Worm (Caenorhabditis elegans) whole organism, midembryonic: Measurements from ENCODE around the gene F17H10.2.

ENCODE experiments used
- T22C8.4 ChIP-seq: fragments of 200-800 bp; sonication (Bioruptor generic); IDR thresholded peaks from 2 replicates; pipeline ENCODE4 v1.3.6; 2022; ENCODE audit warnings: missing genetic modification characterization, missing compliant biosample characterization
- cog-1 ChIP-seq: sonication (generic microtip); optimal IDR thresholded peaks from 2 replicates; lab custom pipeline; 2016; ENCODE audit warnings: missing genetic modification characterization, missing compliant biosample characterization
- flt-1 ChIP-seq: fragments of 200-800 bp; sonication (Bioruptor generic); IDR thresholded peaks from 2 replicates; pipeline ENCODE4 v1.3.6; 2022; ENCODE audit warnings: missing genetic modification characterization, missing compliant biosample characterization
- klf-2 ChIP-seq: fragments of 200-800 bp; sonication (Bioruptor generic); conservative IDR thresholded peaks from 2 replicates; pipeline ENCODE4 v1.3.6; 2022; ENCODE audit warnings: missing genetic modification reagents, missing genetic modification characterization, missing compliant biosample characterization
- med-1 ChIP-seq: sonication (generic microtip); optimal IDR thresholded peaks from 2 replicates; lab custom pipeline; 2017; ENCODE audit warnings: missing genetic modification characterization, mild to moderate bottlenecking, missing compliant biosample characterization, antibody characterized with exemption, missing genetic modification reagents; ENCODE audit not compliant: insufficient read depth
- ref-1 ChIP-seq: fragments of 200-800 bp; sonication (Bioruptor generic); conservative IDR thresholded peaks from 2 replicates; pipeline ENCODE4 v1.3.6; 2022; ENCODE audit warnings: missing genetic modification reagents, missing genetic modification characterization, missing compliant biosample characterization
- tab-1 ChIP-seq: fragments of 200-800 bp; sonication (Bioruptor generic); IDR thresholded peaks from 2 replicates; pipeline ENCODE4 v1.3.6; 2022; ENCODE audit warnings: missing genetic modification characterization, missing compliant biosample characterization
- ztf-23 ChIP-seq: fragments of 200-800 bp; sonication (Bioruptor generic); IDR thresholded peaks from 2 replicates; pipeline ENCODE4 v1.3.6; 2022; ENCODE audit warnings: missing genetic modification reagents, missing genetic modification characterization, missing compliant biosample characterization
- ztf-29 ChIP-seq: fragments of 200-800 bp; sonication (Bioruptor generic); IDR thresholded peaks from 2 replicates; pipeline ENCODE4 v1.3.6; 2022; ENCODE audit warnings: missing genetic modification reagents, missing genetic modification characterization, missing compliant biosample characterization

F17H10.2 gene

ce11 chrX:13147105-13147504 is 33.5 kb downstream of the F17H10.2 start:
- no peak for TF ChIP-seq ztf-29 (GFP tag; lab: Robert Waterston, UW)
- no peak for TF ChIP-seq T22C8.4 (GFP tag; lab: Robert Waterston, UW)
- TF ChIP-seq cog-1 (tag; lab: Kevin White, UChicago): no peak
- no peak for TF ChIP-seq flt-1 (GFP tag; lab: Robert Waterston, UW)
- no peak for TF ChIP-seq ref-1 (GFP tag; lab: Robert Waterston, UW)
- TF ChIP-seq tab-1 (GFP tag; lab: Robert Waterston, UW): no peak
- TF ChIP-seq ztf-23 (GFP tag; lab: Robert Waterston, UW): no peak
- no peak for TF ChIP-seq med-1 (GFP tag; lab: Kevin White, UChicago)
- TF ChIP-seq klf-2 (GFP tag; lab: Robert Waterston, UW): no peak

ce11 chrX:13154514-13154913 is 40.9 kb downstream of the F17H10.2 start:
- TF ChIP-seq cog-1 (tag; lab: Kevin White, UChicago) (no peak), ztf-23 (GFP tag; lab: Robert Waterston, UW) (no peak), ztf-29 (GFP tag; lab: Robert Waterston, UW) (no peak), ref-1 (GFP tag; lab: Robert Waterston, UW) (no peak), tab-1 (GFP tag; lab: Robert Waterston, UW) (no peak)

- TF ChIP-seq ztf-29 (GFP tag; lab: Robert Waterston, UW) (no peak), T22C8.4 (GFP tag; lab: Robert Waterston, UW) (no peak), tab-1 (GFP tag; lab: Robert Waterston, UW) (no peak), klf-2 (GFP tag; lab: Robert Waterston, UW) (no peak)
These were observed 42.2 kb downstream of the F17H10.2 start for ce11 chrX:13155730-13156129.

- TF ChIP-seq T22C8.4 (GFP tag; lab: Robert Waterston, UW) (peak; percentile 65), cog-1 (tag; lab: Kevin White, UChicago) (no peak), ztf-29 (GFP tag; lab: Robert Waterston, UW) (no peak)
These were observed 43.7 kb downstream of the F17H10.2 start for ce11 chrX:13157112-13157768.

ce11 chrX:13158487-13158886 is 44.9 kb downstream of the F17H10.2 start:
- TF ChIP-seq ztf-29 (GFP tag; lab: Robert Waterston, UW): no peak
- TF ChIP-seq cog-1 (tag; lab: Kevin White, UChicago): no peak
- no peak for TF ChIP-seq ref-1 (GFP tag; lab: Robert Waterston, UW)
- TF ChIP-seq flt-1 (GFP tag; lab: Robert Waterston, UW): no peak
- no peak for TF ChIP-seq tab-1 (GFP tag; lab: Robert Waterston, UW)
- no peak for TF ChIP-seq med-1 (GFP tag; lab: Kevin White, UChicago)
- no peak for TF ChIP-seq ztf-23 (GFP tag; lab: Robert Waterston, UW)
- TF ChIP-seq klf-2 (GFP tag; lab: Robert Waterston, UW): no peak
- TF ChIP-seq T22C8.4 (GFP tag; lab: Robert Waterston, UW): no peak

- TF ChIP-seq cog-1 (tag; lab: Kevin White, UChicago) (no peak), ref-1 (GFP tag; lab: Robert Waterston, UW) (no peak), ztf-29 (GFP tag; lab: Robert Waterston, UW) (no peak), ztf-23 (GFP tag; lab: Robert Waterston, UW) (no peak), med-1 (GFP tag; lab: Kevin White, UChicago) (no peak), klf-2 (GFP tag; lab: Robert Waterston, UW) (no peak), tab-1 (GFP tag; lab: Robert Waterston, UW) (no peak), flt-1 (GFP tag; lab: Robert Waterston, UW) (no peak), T22C8.4 (GFP tag; lab: Robert Waterston, UW) (no peak)
These were observed 45.4 kb downstream of the F17H10.2 start for ce11 chrX:13159005-13159404.

ce11 chrX:13159890-13160289 is 46.3 kb downstream of the F17H10.2 start:
- TF ChIP-seq klf-2 (GFP tag; lab: Robert Waterston, UW): no peak
- no peak for TF ChIP-seq T22C8.4 (GFP tag; lab: Robert Waterston, UW)
- no peak for TF ChIP-seq tab-1 (GFP tag; lab: Robert Waterston, UW)
- TF ChIP-seq flt-1 (GFP tag; lab: Robert Waterston, UW): no peak
- no peak for TF ChIP-seq cog-1 (tag; lab: Kevin White, UChicago)
- no peak for TF ChIP-seq ref-1 (GFP tag; lab: Robert Waterston, UW)
- TF ChIP-seq ztf-29 (GFP tag; lab: Robert Waterston, UW): no peak
- TF ChIP-seq ztf-23 (GFP tag; lab: Robert Waterston, UW): no peak
- TF ChIP-seq med-1 (GFP tag; lab: Kevin White, UChicago): no peak

- TF ChIP-seq ztf-29 (GFP tag; lab: Robert Waterston, UW): no peak
- no peak for TF ChIP-seq tab-1 (GFP tag; lab: Robert Waterston, UW)
- no peak for TF ChIP-seq flt-1 (GFP tag; lab: Robert Waterston, UW)
- TF ChIP-seq ref-1 (GFP tag; lab: Robert Waterston, UW): no peak
- TF ChIP-seq T22C8.4 (GFP tag; lab: Robert Waterston, UW): no peak
- TF ChIP-seq klf-2 (GFP tag; lab: Robert Waterston, UW): no peak
- no peak for TF ChIP-seq ztf-23 (GFP tag; lab: Robert Waterston, UW)
- TF ChIP-seq cog-1 (tag; lab: Kevin White, UChicago): no peak
- no peak for TF ChIP-seq med-1 (GFP tag; lab: Kevin White, UChicago)
These were observed 48.2 kb downstream of the F17H10.2 start for ce11 chrX:13161778-13162177.

- TF ChIP-seq ref-1 (GFP tag; lab: Robert Waterston, UW) (no peak), tab-1 (GFP tag; lab: Robert Waterston, UW) (no peak), flt-1 (GFP tag; lab: Robert Waterston, UW) (no peak), cog-1 (tag; lab: Kevin White, UChicago) (no peak), ztf-23 (GFP tag; lab: Robert Waterston, UW) (no peak), med-1 (GFP tag; lab: Kevin White, UChicago) (no peak), T22C8.4 (GFP tag; lab: Robert Waterston, UW) (no peak), ztf-29 (GFP tag; lab: Robert Waterston, UW) (no peak)
These were observed 48.9 kb downstream of the F17H10.2 start for ce11 chrX:13162351-13163038.
